Fruit fly (Drosophila melanogaster) whole organism, embryonic: ENCODE data around the gene Arv1.

Experiments used
- Atf6 ChIP-seq: fragments of 200-800 bp; sonication (Bioruptor generic); IDR thresholded peaks from 2 replicates; pipeline ENCODE4 v1.3.6; 2022; ENCODE audit warnings: missing biosample characterization, missing genetic modification characterization
- Blimp-1 ChIP-seq: fragments of 200-800 bp; sonication (Bioruptor generic); optimal IDR thresholded peaks from 3 replicates; lab custom pipeline; 2018; ENCODE audit warnings: missing biosample characterization, missing genetic modification characterization, mild to moderate bottlenecking, moderate library complexity, missing genetic modification reagents
- BtbVII ChIP-seq: fragments of 200-800 bp; sonication (Bioruptor generic); optimal IDR thresholded peaks from 3 replicates; lab custom pipeline; 2017; ENCODE audit warnings: missing biosample characterization, mild to moderate bottlenecking, missing genetic modification characterization
- CG10267 ChIP-seq: fragments of 200-800 bp; sonication (Bioruptor generic); optimal IDR thresholded peaks from 2 replicates; lab custom pipeline; 2018; ENCODE audit warnings: missing biosample characterization, mild to moderate bottlenecking, missing genetic modification characterization, moderate library complexity
- CG11093 ChIP-seq: fragments of 200-800 bp; sonication (Bioruptor generic); IDR thresholded peaks from 3 replicates; pipeline ENCODE4 v1.3.6; 2022; ENCODE audit warnings: missing biosample characterization, missing genetic modification characterization
- CG12155 ChIP-seq: fragments of 200-800 bp; sonication (Bioruptor generic); optimal IDR thresholded peaks from 3 replicates; lab custom pipeline; 2016; ENCODE audit warnings: missing biosample characterization, missing genetic modification characterization
- CG1233 ChIP-seq: fragments of 200-800 bp; sonication (Bioruptor generic); optimal IDR thresholded peaks from 4 replicates; lab custom pipeline; 2018; ENCODE audit warnings: missing biosample characterization, mild to moderate bottlenecking, missing genetic modification characterization
- CG13296 ChIP-seq: fragments of 200-800 bp; sonication (Bioruptor generic); optimal IDR thresholded peaks from 3 replicates; lab custom pipeline; 2018; ENCODE audit warnings: missing biosample characterization, mild to moderate bottlenecking, missing genetic modification characterization
- CG13624 ChIP-seq: fragments of 200-800 bp; sonication (Bioruptor generic); optimal IDR thresholded peaks from 2 replicates; lab custom pipeline; 2016; ENCODE audit warnings: missing biosample characterization, missing genetic modification characterization
- CG14441 ChIP-seq: fragments of 200-800 bp; sonication (Bioruptor generic); IDR thresholded peaks from 2 replicates; pipeline ENCODE4 v1.3.6; 2022; ENCODE audit warnings: missing biosample characterization, missing genetic modification characterization
- CG15269 ChIP-seq: fragments of 200-800 bp; sonication (Bioruptor generic); optimal IDR thresholded peaks from 2 replicates; lab custom pipeline; 2018; ENCODE audit warnings: missing biosample characterization, mild to moderate bottlenecking, missing genetic modification characterization, moderate library complexity
- CG17802 ChIP-seq: fragments of 200-800 bp; sonication (Bioruptor generic); optimal IDR thresholded peaks from 2 replicates; lab custom pipeline; 2018; ENCODE audit warnings: missing biosample characterization, mild to moderate bottlenecking, missing genetic modification characterization, moderate library complexity
- CG1792 ChIP-seq: fragments of 200-800 bp; sonication (Bioruptor generic); optimal IDR thresholded peaks from 2 replicates; lab custom pipeline; 2016; ENCODE audit warnings: missing biosample characterization, missing genetic modification characterization
- CG18011 ChIP-seq: fragments of 200-800 bp; sonication (Bioruptor generic); optimal IDR thresholded peaks from 2 replicates; lab custom pipeline; 2017; ENCODE audit warnings: missing biosample characterization, missing genetic modification characterization, mild to moderate bottlenecking, moderate library complexity, missing genotype
- CG18476 ChIP-seq: fragments of 200-800 bp; sonication (Bioruptor generic); optimal IDR thresholded peaks from 2 replicates; lab custom pipeline; 2016; ENCODE audit warnings: missing biosample characterization, mild to moderate bottlenecking, missing genetic modification characterization
- CG2875 ChIP-seq: fragments of 200-800 bp; sonication (Bioruptor generic); optimal IDR thresholded peaks from 2 replicates; lab custom pipeline; 2017; ENCODE audit warnings: missing biosample characterization, mild to moderate bottlenecking, missing genetic modification characterization, missing genetic modification reagents
- CG4854 ChIP-seq: fragments of 200-800 bp; sonication (Bioruptor generic); optimal IDR thresholded peaks from 2 replicates; lab custom pipeline; 2016; ENCODE audit warnings: missing biosample characterization, missing genetic modification characterization, inconsistent platforms
- CG5245 ChIP-seq: fragments of 200-800 bp; sonication (Bioruptor generic); optimal IDR thresholded peaks from 3 replicates; lab custom pipeline; 2016; ENCODE audit warnings: missing biosample characterization, missing genetic modification characterization
- CG6175 ChIP-seq: fragments of 200-800 bp; sonication (Bioruptor generic); IDR thresholded peaks from 3 replicates; pipeline ENCODE4 v1.3.6; 2022; ENCODE audit warnings: missing biosample characterization, missing genetic modification characterization
- CG8388 ChIP-seq: fragments of 200-800 bp; sonication (Bioruptor generic); optimal IDR thresholded peaks from 2 replicates; lab custom pipeline; 2019; ENCODE audit warnings: missing biosample characterization, mild to moderate bottlenecking, missing genetic modification characterization, moderate library complexity
- CG9215 ChIP-seq: fragments of 200-800 bp; sonication (Bioruptor generic); IDR thresholded peaks from 2 replicates; pipeline ENCODE4 v1.3.6; 2022; ENCODE audit warnings: missing biosample characterization, missing genetic modification characterization
- CG9932 ChIP-seq: fragments of 200-800 bp; sonication (Bioruptor generic); IDR thresholded peaks from 2 replicates; pipeline ENCODE4 v1.3.6; 2022; ENCODE audit warnings: missing biosample characterization, missing genetic modification characterization
- Dbx ChIP-seq: fragments of 200-800 bp; sonication (Bioruptor generic); IDR thresholded peaks from 3 replicates; pipeline ENCODE4 v1.3.6; 2022; ENCODE audit warnings: missing biosample characterization, missing genetic modification characterization
- Drgx ChIP-seq: fragments of 200-800 bp; sonication (Bioruptor generic); IDR thresholded peaks from 2 replicates; pipeline ENCODE4 v1.3.6; 2022; ENCODE audit warnings: missing biosample characterization, missing genetic modification characterization
- Fer3 ChIP-seq: fragments of 200-800 bp; sonication (Bioruptor generic); optimal IDR thresholded peaks from 2 replicates; lab custom pipeline; 2018; ENCODE audit warnings: missing biosample characterization, mild to moderate bottlenecking, missing genetic modification characterization, moderate library complexity
- HLH54F ChIP-seq: fragments of 200-800 bp; sonication (Bioruptor generic); optimal IDR thresholded peaks from 3 replicates; lab custom pipeline; 2016; ENCODE audit warnings: missing biosample characterization, missing genetic modification characterization
- Hr3 ChIP-seq: fragments of 200-800 bp; sonication (Bioruptor generic); optimal IDR thresholded peaks from 3 replicates; lab custom pipeline; 2016; ENCODE audit warnings: missing biosample characterization, missing genetic modification characterization
- Med ChIP-seq: fragments of 200-800 bp; sonication (Bioruptor generic); peaks from one replicate; lab custom pipeline; 2016; ENCODE audit warnings: missing biosample characterization, missing genetic modification characterization, mild to moderate bottlenecking, inconsistent platforms, moderate library complexity
- Pdp1 ChIP-seq, 2 experiments: fragments of 200-800 bp; sonication (Bioruptor generic); optimal IDR thresholded peaks; 3 replicates each; lab custom pipeline; 2016; ENCODE audit warnings: missing biosample characterization in 2 of 2, missing genetic modification characterization in 2 of 2, mild to moderate bottlenecking in 1 of 2, moderate library complexity in 1 of 2
- Rx ChIP-seq: fragments of 200-800 bp; sonication (Bioruptor generic); IDR thresholded peaks from 2 replicates; pipeline ENCODE4 v1.3.6; 2022; ENCODE audit warnings: missing biosample characterization, missing genetic modification characterization
- Side ChIP-seq: fragments of 200-800 bp; sonication (Bioruptor generic); optimal IDR thresholded peaks from 2 replicates; lab custom pipeline; 2016; ENCODE audit warnings: missing biosample characterization, missing genetic modification characterization
- Sox100B ChIP-seq: fragments of 200-800 bp; sonication (Bioruptor generic); optimal IDR thresholded peaks from 3 replicates; lab custom pipeline; 2018; ENCODE audit warnings: missing biosample characterization, mild to moderate bottlenecking, missing genetic modification characterization
- Sox102F ChIP-seq: fragments of 200-800 bp; sonication (Bioruptor generic); optimal IDR thresholded peaks from 2 replicates; lab custom pipeline; 2018; ENCODE audit warnings: missing biosample characterization, mild to moderate bottlenecking, missing genetic modification characterization, moderate library complexity
- ato ChIP-seq: fragments of 200-800 bp; sonication (Bioruptor generic); IDR thresholded peaks from 2 replicates; pipeline ENCODE4 v1.3.6; 2022; ENCODE audit warnings: missing biosample characterization, missing genetic modification characterization; ENCODE audit not compliant: partially characterized antibody
- az2 ChIP-seq: fragments of 200-800 bp; sonication (Bioruptor generic); optimal IDR thresholded peaks from 3 replicates; lab custom pipeline; 2016; ENCODE audit warnings: missing biosample characterization, missing genetic modification characterization
- cad ChIP-seq: fragments of >200 bp; optimal IDR thresholded peaks from 2 replicates; lab custom pipeline; 2017; ENCODE audit warnings: missing biosample characterization, missing genetic modification characterization
- dpn ChIP-seq, 2 experiments: fragments of 200-800 bp; sonication (Bioruptor generic); optimal IDR thresholded peaks; 3 replicates each; lab custom pipeline; 2016; ENCODE audit warnings: missing biosample characterization in 2 of 2, missing genetic modification characterization in 2 of 2
- fd3F ChIP-seq: fragments of 200-800 bp; sonication (Bioruptor generic); optimal IDR thresholded peaks from 2 replicates; lab custom pipeline; 2018; ENCODE audit warnings: missing biosample characterization, mild to moderate bottlenecking, missing genetic modification characterization, moderate library complexity
- gro ChIP-seq: fragments of 200-800 bp; sonication (Bioruptor generic); optimal IDR thresholded peaks from 2 replicates; lab custom pipeline; 2016; ENCODE audit warnings: missing biosample characterization, missing genetic modification characterization
- lab ChIP-seq: fragments of 200-800 bp; sonication (Bioruptor generic); optimal IDR thresholded peaks from 3 replicates; lab custom pipeline; 2017; ENCODE audit warnings: missing biosample characterization, missing genetic modification characterization, mild to moderate bottlenecking, moderate library complexity, missing genetic modification reagents
- maf-S ChIP-seq: fragments of 200-800 bp; sonication (Bioruptor generic); optimal IDR thresholded peaks from 2 replicates; lab custom pipeline; 2016; ENCODE audit warnings: missing biosample characterization, missing genetic modification characterization
- odd ChIP-seq: fragments of 200-800 bp; sonication (Bioruptor generic); optimal IDR thresholded peaks from 2 replicates; lab custom pipeline; 2017; ENCODE audit warnings: missing biosample characterization, mild to moderate bottlenecking, missing genetic modification characterization
- otp ChIP-seq: fragments of 200-800 bp; sonication (Bioruptor generic); IDR thresholded peaks from 3 replicates; pipeline ENCODE4, ENCODE4 v1.3.6; 2022; ENCODE audit warnings: missing biosample characterization, missing genetic modification characterization
- phol ChIP-seq: fragments of 200-800 bp; sonication (Bioruptor generic); optimal IDR thresholded peaks from 3 replicates; lab custom pipeline; 2018; ENCODE audit warnings: missing biosample characterization, mild to moderate bottlenecking, missing genetic modification characterization, moderate library complexity
- run ChIP-seq: fragments of 200-800 bp; sonication (Bioruptor generic); optimal IDR thresholded peaks from 3 replicates; lab custom pipeline; 2018; ENCODE audit warnings: missing biosample characterization, mild to moderate bottlenecking, missing genetic modification characterization
- sc ChIP-seq, 3 experiments: fragments of >200 bp in 2 of 3; fragments of 200-800 bp in 1 of 3; sonication (Bioruptor generic) in 1 of 3; optimal IDR thresholded peaks; 2 replicates in 2 of 3; 3 replicates in 1 of 3; lab custom pipeline; 2017; ENCODE audit warnings: mild to moderate bottlenecking in 1 of 3, missing biosample characterization in 1 of 3, missing genetic modification characterization in 1 of 3, missing genetic modification reagents in 1 of 3
- shn ChIP-seq: fragments of 200-800 bp; sonication (Bioruptor generic); optimal IDR thresholded peaks from 3 replicates; lab custom pipeline; 2016; ENCODE audit warnings: missing biosample characterization, missing genetic modification characterization
- tio ChIP-seq: fragments of 200-800 bp; sonication (Bioruptor generic); optimal IDR thresholded peaks from 2 replicates; lab custom pipeline; 2017; ENCODE audit warnings: missing biosample characterization, missing genetic modification characterization, inconsistent platforms
- usp ChIP-seq: fragments of >200 bp; optimal IDR thresholded peaks from 2 replicates; lab custom pipeline; 2017; ENCODE audit warnings: missing biosample characterization, missing genetic modification characterization

The Arv1 gene

dm6 chr3L:21509488-21510122, 19.5 kb downstream of the Arv1 start (continued):
- TF ChIP-seq usp (GFP tag; lab: Kevin White, UChicago) (no peak), phol (tag; lab: Kevin White, UChicago) (peak; percentile 39), dpn (GFP tag; optimal IDR thresholded peaks at IDR 0.05; lab: Kevin White, UChicago) (peak; percentile 29), odd (GFP tag; lab: Kevin White, UChicago) (no peak), tio (GFP tag; lab: Kevin White, UChicago) (peak; percentile 33), az2 (peak; percentile 23), Atf6 (GFP tag; lab: Robert Waterston, UW) (0 out of 2 replicates have a peak, but pooled peaks have one; percentile 18), CG2875 (GFP tag; lab: Kevin White, UChicago) (peak; percentile 23), cad (no peak), CG6175 (no peak), CG13296 (peak; percentile 22), run (tag; lab: Kevin White, UChicago) (no peak), ato (GFP tag; lab: Robert Waterston, UW) (no peak), gro (peak; percentile 39), Pdp1 (GFP tag; optimal IDR thresholded peaks at IDR 0.05; lab: Kevin White, UChicago) (peak; percentile 10 to 36), CG5245 (peak; percentile 14), Rx (0 out of 2 replicates have a peak, but pooled peaks have one; percentile 27), CG1792 (GFP tag; lab: Kevin White, UChicago) (peak; percentile 16), Sox102F (GFP tag; lab: Kevin White, UChicago) (peak; percentile 44), Dbx (GFP tag; lab: Robert Waterston, UW) (0 out of 3 replicates have a peak, but pooled peaks have one; percentile 24), BtbVII (GFP tag; lab: Kevin White, UChicago) (peak; percentile 53), lab (GFP tag; lab: Kevin White, UChicago) (peak; percentile 67), CG18476 (peak; percentile 5), CG9932 (no peak), maf-S (GFP tag; lab: Kevin White, UChicago) (peak; percentile 12), CG13624 (GFP tag; lab: Kevin White, UChicago) (peak; percentile 9), CG10267 (peak; percentile 28), Fer3 (tag; lab: Kevin White, UChicago) (peak; percentile 9), CG14441 (GFP tag; lab: Robert Waterston, UW) (no peak), CG4854 (peak; percentile 5), CG1233 (GFP tag; lab: Kevin White, UChicago) (no peak), Hr3 (GFP tag; lab: Kevin White, UChicago) (peak; percentile 38), CG12155 (GFP tag; lab: Kevin White, UChicago) (peak; percentile 16), CG9215 (GFP tag; lab: Robert Waterston, UW) (no peak), CG11093 (GFP tag; lab: Robert Waterston, UW) (no peak), Blimp-1 (GFP tag; lab: Kevin White, UChicago) (peak; percentile 29), otp (GFP tag; lab: Robert Waterston, UW) (0 out of 3 replicates have a peak, but pooled peaks have one; percentile 17), sc (optimal IDR thresholded peaks at IDR 0.05; lab: Kevin White, UChicago) (no peak), sc (GFP tag; optimal IDR thresholded peaks at IDR 0.05; lab: Kevin White, UChicago) (no peak), fd3F (GFP tag; lab: Kevin White, UChicago) (no peak), CG18011 (GFP tag; lab: Kevin White, UChicago) (no peak), Side (no peak), CG15269 (peak; percentile 53), Med (GFP tag; lab: Kevin White, UChicago) (peak; percentile 71), Sox100B (GFP tag; lab: Kevin White, UChicago) (peak; percentile 30), shn (GFP tag; lab: Kevin White, UChicago) (peak; percentile 40), HLH54F (GFP tag; lab: Kevin White, UChicago) (peak; percentile 6), CG8388 (GFP tag; lab: Kevin White, UChicago) (peak; percentile 46), CG17802 (tag; lab: Kevin White, UChicago) (no peak), Drgx (GFP tag; lab: Robert Waterston, UW) (peak; percentile 36; the same call in 1 of the 2 replicates)
